Worm (Caenorhabditis elegans) whole organism, L4/young adult: ENCODE results near the gene Y105C5B.25.

ENCODE experiments used
- W03F9.2 ChIP-seq: fragments of 150-350 bp; optimal IDR thresholded peaks from 2 replicates; lab custom pipeline; 2014; ENCODE audit warnings: missing biosample characterization, missing genetic modification characterization
- dao-5 ChIP-seq: sonication (generic microtip); optimal IDR thresholded peaks from 2 replicates; lab custom pipeline; 2016; ENCODE audit warnings: missing genotype, missing genetic modification characterization, moderate library complexity, missing compliant biosample characterization
- him-1 ChIP-seq: sonication (generic microtip); optimal IDR thresholded peaks from 2 replicates; lab custom pipeline; 2016; ENCODE audit warnings: missing genotype, missing genetic modification reagents, missing genetic modification characterization, missing compliant biosample characterization

Y105C5B.25 gene

DNA sequence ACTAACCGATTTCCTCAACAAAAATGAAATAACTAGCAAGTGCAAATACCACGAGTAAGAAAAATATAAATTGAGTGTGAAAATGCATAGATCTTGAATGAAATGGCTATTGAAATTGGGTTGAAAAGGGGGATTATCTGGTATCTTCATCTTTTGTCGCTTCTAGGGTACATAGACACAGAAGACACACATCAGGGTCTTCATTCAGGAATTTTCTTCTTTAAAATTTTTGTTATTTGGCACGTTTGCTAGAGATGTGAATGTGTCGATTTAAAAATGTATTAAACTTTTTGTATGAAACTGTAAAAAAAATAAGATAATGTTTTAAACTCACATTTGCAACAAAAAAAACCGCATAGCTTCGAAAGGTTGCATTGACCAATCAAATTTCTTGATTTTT lies at the start of gene Y105C5B.25:
Gene Y105C5B.25, minus strand, starts transcription at position 101 of the 400 bp plus-strand sequence.
- TF ChIP-seq W03F9.2 (tag; lab: Kevin White, UChicago) (no peak), him-1 (tag; lab: Kevin White, UChicago) (no peak), dao-5 (tag; lab: Kevin White, UChicago) (no peak)

DNA sequence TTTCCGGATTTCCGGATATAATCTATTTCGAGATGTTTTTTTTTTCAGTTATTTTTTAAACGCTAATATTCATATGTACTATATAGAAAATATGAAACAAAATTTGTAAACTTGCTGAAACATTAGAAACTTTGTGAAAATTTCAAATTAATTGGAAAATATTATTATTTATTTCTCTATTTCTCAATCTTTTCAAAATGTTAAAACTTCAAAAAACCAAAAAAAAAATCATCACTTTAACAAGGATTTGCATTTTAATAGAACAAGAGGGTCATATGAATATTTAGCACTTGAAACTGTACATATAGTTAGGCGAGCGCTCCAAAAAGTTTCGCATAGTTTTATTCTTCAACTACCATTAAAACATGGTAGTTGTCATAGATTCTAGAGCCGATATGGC lies 49.8 kb upstream of the Y105C5B.25 start, which contains the start of gene Y7A9A.1:
Gene Y7A9A.1, plus strand, starts transcription at position 301 of the 400 bp plus-strand sequence.
- no peak for TF ChIP-seq W03F9.2 (tag; lab: Kevin White, UChicago)
- TF ChIP-seq dao-5 (tag; lab: Kevin White, UChicago) = no peak
- no peak for TF ChIP-seq him-1 (tag; lab: Kevin White, UChicago)

DNA sequence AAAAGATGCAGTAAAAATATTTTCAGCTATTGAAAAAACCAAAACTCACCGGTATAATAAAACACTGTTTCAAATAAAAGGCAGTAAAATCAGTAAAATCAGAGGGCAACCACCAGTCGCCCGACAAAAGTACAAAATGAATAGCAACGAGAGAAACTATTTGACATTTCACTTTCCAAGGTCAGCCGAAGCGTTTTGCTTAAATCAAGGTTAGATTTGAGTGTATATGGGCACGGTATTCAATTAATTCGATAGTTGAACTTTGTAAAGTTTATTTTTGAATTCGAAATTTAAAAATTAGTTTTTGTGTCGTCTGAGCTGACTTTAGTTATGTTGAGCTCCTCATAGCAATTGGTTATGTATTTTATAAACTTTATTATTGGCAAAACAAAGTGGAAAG lies 45.8 kb upstream of the Y105C5B.25 start:
- TF ChIP-seq him-1 (tag; lab: Kevin White, UChicago) (no peak), dao-5 (tag; lab: Kevin White, UChicago) (no peak), W03F9.2 (tag; lab: Kevin White, UChicago) (no peak)

DNA sequence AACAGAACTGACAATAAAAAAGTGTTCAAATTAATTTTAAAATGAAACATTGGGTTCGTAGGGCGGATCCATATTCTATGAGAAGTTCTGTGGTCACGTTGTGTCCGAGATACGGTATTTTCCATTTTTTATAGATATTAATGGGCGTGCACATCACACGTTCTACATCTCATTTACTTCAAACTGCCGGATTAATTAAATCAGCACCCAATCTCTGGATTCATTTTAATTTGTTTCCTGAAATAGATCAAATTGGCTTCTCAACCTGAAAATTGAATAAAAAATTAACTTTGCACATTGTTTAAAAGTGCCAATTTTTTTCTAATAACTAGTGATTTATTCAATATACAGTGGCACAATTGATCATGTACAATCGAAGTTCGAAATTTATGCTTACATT lies 44.6 kb upstream of the Y105C5B.25 start:
- TF ChIP-seq W03F9.2 (tag; lab: Kevin White, UChicago) (no peak), dao-5 (tag; lab: Kevin White, UChicago) (no peak), him-1 (tag; lab: Kevin White, UChicago) (no peak)

DNA sequence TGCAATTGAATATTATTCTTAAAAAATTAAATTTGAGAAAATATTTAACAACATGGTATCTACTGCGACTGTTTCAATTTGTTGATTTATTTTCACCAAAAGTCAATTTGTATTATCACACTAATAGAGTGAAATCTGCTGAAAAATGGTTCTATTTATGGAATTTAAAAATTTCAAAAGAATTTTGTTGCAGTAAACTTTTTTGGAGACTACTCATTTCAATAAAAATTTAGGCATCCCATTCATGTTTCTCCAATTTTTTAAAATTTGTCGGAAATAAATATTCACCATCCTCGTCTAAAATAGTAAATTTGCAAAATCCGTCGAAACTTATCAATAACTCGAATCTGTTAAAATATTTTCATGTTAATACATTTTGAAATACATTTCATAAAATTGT lies 39.1 kb upstream of the Y105C5B.25 start:
- TF ChIP-seq dao-5 (tag; lab: Kevin White, UChicago) = no peak
- no peak for TF ChIP-seq him-1 (tag; lab: Kevin White, UChicago)

DNA sequence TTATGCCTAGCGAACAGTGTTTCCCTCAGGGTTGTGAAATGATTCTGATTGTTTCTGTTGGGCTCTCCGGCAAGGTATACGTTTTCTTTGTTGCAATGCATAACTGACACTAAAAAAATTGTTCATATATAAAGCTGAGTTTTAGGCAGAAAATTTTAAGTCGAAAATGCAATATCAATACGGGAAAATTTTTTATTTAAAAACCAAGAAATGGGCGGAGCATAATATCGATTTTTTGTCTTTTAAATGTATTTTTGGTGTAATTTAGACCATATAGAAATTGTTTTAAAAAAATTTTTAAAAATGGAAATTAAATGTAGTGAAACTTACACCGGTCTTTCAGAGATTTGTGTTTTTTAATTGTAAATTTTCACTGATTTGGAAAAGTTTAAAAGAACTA lies 37.6 kb upstream of the Y105C5B.25 start, which contains the start of gene Y105C5B.1413:
Gene Y105C5B.1413, minus strand, starts transcription at position 101 of the 400 bp plus-strand sequence.
- TF ChIP-seq dao-5 (tag; lab: Kevin White, UChicago) = no peak
- no peak for TF ChIP-seq him-1 (tag; lab: Kevin White, UChicago)
- TF ChIP-seq W03F9.2 (tag; lab: Kevin White, UChicago) = no peak

DNA sequence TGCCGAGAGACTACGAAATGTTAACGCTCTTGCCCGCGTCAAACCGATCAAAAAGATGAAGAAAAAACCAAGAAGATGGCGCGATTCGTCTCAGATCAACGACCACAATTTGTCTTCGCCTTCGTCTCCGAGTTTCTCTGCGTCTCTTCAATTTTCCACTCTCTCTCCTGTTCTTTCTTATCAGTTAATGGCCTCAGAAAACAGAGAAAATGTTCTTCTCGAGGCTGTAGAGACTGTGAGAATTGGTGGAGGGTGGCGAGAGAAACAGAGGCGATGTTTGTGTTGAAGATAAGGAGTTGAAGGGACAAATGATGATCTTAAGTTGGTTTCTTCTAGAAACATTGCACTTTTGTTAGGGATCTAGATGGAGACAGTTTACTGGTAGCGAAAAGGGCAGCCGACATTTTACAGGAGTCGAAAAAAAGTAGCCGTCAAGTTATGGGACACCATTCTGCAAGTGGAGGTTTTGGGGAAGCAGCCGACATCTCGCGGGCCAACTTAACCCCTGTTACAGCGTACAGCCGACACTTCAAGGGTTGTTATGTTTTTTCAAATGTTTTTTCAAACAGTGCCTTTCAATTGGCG lies 34.0 kb upstream of the Y105C5B.25 start:
- no peak for TF ChIP-seq him-1 (tag; lab: Kevin White, UChicago)
- no peak for TF ChIP-seq dao-5 (tag; lab: Kevin White, UChicago)
- TF ChIP-seq W03F9.2 (tag; lab: Kevin White, UChicago) = no peak

DNA sequence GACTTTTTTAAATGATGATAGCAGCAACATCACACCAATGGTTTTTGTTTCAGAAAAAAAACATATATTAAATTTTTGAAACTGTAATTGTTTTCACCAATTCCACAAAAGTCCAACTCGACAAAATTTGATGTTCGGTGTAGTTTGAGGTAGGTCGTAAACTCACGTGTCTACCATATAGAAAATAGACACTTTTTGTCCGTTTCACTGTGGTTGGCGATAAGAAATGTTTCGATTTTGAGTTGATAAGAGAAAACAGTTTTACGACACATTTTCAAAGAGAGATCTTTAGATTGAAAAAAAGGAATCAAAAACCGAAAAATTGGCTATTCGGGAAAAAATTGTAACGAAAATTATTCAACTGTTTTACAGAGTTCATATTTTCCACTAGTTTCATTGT lies 31.5 kb upstream of the Y105C5B.25 start:
- TF ChIP-seq him-1 (tag; lab: Kevin White, UChicago) (no peak), dao-5 (tag; lab: Kevin White, UChicago) (no peak), W03F9.2 (tag; lab: Kevin White, UChicago) (no peak)

DNA sequence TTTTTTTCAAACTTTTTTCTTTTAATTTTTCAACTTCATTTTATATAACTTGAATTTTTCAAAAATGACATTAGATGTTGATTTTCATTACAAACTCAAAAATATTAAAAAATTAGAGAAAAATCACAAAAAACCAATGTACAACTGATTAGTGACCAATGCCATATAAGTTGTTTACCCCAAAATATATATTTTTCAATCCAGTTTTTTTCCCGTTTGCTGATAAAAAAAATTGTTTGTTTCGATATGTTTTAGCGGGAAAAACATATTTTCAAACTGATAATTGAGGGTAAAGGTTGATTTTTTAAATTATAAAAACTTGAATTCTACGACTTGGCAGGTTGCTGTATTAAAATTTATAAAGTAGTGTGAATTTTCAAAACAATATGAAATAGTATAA lies 29.9 kb upstream of the Y105C5B.25 start:
- TF ChIP-seq W03F9.2 (tag; lab: Kevin White, UChicago) = no peak
- TF ChIP-seq dao-5 (tag; lab: Kevin White, UChicago) = no peak
- TF ChIP-seq him-1 (tag; lab: Kevin White, UChicago) = no peak

DNA sequence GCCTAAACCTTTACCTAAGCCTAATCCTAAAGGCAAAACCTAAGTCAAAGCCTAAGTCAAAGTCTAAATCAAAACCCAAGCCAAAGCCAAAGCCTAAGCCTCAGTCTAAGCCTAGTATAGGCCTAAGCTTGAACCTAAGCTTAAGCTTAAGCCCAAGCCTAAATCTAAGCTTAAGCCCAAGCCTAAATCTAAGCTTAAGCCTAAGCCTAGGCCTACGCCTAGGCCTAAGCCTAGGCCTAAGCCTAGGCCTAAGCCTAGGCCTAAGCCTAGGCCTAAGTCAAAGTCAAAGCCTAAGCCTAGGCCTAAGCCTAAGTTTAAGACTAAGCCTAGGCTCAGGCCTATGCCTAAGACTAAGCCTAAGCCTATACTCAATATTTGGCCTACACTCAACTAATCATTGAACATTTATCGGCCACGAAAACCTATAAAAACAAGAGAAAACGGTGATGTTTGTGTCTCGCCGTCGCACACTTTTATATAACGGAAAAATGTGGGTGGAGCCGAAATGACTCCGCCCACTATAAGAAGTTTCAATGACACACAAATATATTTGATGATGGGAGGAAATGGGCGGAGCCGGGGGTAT lies 25.9 kb upstream of the Y105C5B.25 start:
- TF ChIP-seq dao-5 (tag; lab: Kevin White, UChicago) = no peak
- no peak for TF ChIP-seq W03F9.2 (tag; lab: Kevin White, UChicago)
- no peak for TF ChIP-seq him-1 (tag; lab: Kevin White, UChicago)

DNA sequence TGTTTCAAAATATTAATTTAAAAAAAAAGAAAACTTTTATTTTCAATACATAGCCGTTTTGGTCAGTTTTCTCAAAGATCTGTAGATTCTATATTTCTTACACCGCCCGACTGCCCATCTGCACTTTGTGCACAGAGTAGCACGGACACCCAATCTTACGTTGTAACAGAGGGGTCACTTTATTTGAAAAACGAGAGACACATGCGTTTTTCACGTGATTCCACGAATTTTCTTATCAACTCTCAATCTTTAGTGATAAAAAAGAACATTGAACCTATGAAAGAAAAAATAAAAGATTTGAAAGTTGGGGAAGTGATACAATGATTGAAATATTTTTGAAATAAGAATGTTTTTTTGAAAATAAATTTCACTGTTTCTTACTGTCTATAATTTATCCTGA lies 24.4 kb upstream of the Y105C5B.25 start:
- no peak for TF ChIP-seq dao-5 (tag; lab: Kevin White, UChicago)
- TF ChIP-seq him-1 (tag; lab: Kevin White, UChicago) = no peak
- TF ChIP-seq W03F9.2 (tag; lab: Kevin White, UChicago) = no peak

DNA sequence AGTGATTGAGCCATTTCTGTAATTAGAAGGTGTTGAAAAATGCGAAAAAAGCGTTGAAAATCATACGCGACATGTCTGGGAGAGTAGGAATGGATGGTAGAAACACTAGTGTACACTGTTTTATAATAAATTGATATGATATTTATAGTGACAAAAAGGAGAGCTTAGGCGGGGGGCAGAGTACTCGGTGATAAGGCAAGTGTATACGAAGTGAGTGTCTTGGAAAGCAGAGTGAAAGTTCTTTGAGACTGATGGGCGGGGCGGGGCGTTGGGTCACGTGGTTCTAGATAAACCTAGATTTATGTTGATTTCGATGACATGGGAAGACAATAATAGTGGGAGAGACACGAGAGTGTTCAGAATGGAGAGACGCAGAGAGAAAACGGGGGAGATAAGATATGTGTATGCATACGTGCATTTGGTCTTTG lies 23.7 kb upstream of the Y105C5B.25 start, which contains the start of gene gln-3:
Gene gln-3, minus strand, starts transcription at position 73 of the 428 bp plus-strand sequence.
- TF ChIP-seq dao-5 (tag; lab: Kevin White, UChicago) = no peak
- no peak for TF ChIP-seq W03F9.2 (tag; lab: Kevin White, UChicago)
- TF ChIP-seq him-1 (tag; lab: Kevin White, UChicago) = no peak

DNA sequence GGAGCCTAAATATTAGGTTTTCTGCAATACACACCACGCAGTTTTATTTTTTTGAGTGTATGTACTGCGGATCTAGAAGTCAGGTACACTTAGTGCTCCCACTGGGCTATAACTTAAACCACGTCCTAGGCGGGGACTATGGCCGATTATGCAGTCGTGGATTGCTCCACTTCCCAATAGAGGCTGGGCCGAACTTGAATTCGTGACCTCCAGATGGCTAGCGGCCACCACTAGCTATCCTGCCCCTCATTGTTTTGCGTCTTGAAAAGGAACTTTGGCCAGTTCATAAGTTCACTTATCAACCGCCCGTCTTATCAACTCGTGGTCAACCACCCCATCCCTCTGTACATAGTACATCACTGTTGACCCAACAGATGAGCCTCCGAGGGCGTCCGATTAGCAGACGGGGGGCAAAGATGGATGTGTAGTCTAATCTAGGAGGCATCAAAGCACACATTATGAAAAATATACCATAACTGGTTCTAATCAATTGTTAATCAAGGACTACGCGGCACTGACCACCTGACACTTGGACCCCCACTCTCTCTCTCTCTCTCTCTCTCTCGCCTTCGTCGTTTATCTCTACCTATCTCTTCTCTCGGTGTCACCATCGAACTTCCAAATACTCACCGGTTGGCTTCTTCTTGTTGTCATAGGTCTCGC lies 22.6 kb upstream of the Y105C5B.25 start:
- TF ChIP-seq W03F9.2 (tag; lab: Kevin White, UChicago) (no peak), him-1 (tag; lab: Kevin White, UChicago) (no peak), dao-5 (tag; lab: Kevin White, UChicago) (no peak)
